Fruit fly (Drosophila melanogaster) whole organism, embryonic: ENCODE measurements around the gene CG14402.

Experiments used
- Adf1 ChIP-seq: fragments of 200-800 bp; sonication (Bioruptor generic); IDR thresholded peaks from 2 replicates; pipeline ENCODE4 v1.3.6; 2022; ENCODE audit warnings: missing biosample characterization, missing genetic modification characterization
- Bdp1 ChIP-seq: fragments of 200-800 bp; sonication (Bioruptor generic); optimal IDR thresholded peaks from 3 replicates; lab custom pipeline; 2016; ENCODE audit warnings: missing biosample characterization, missing genetic modification characterization
- CG10209 ChIP-seq: fragments of 200-800 bp; sonication (Bioruptor generic); optimal IDR thresholded peaks from 3 replicates; lab custom pipeline; 2017; ENCODE audit warnings: missing biosample characterization, mild to moderate bottlenecking, missing genetic modification characterization, missing genetic modification reagents
- CG10654 ChIP-seq: fragments of 200-800 bp; sonication (Bioruptor generic); optimal IDR thresholded peaks from 2 replicates; lab custom pipeline; 2016; ENCODE audit warnings: missing biosample characterization, missing genetic modification characterization
- CG12155 ChIP-seq: fragments of 200-800 bp; sonication (Bioruptor generic); optimal IDR thresholded peaks from 3 replicates; lab custom pipeline; 2016; ENCODE audit warnings: missing biosample characterization, missing genetic modification characterization
- CG13296 ChIP-seq: fragments of 200-800 bp; sonication (Bioruptor generic); optimal IDR thresholded peaks from 3 replicates; lab custom pipeline; 2018; ENCODE audit warnings: missing biosample characterization, mild to moderate bottlenecking, missing genetic modification characterization
- CG14441 ChIP-seq: fragments of 200-800 bp; sonication (Bioruptor generic); IDR thresholded peaks from 2 replicates; pipeline ENCODE4 v1.3.6; 2022; ENCODE audit warnings: missing biosample characterization, missing genetic modification characterization
- CG15479 ChIP-seq: fragments of 200-800 bp; sonication (Bioruptor generic); optimal IDR thresholded peaks from 3 replicates; lab custom pipeline; 2019; ENCODE audit warnings: missing biosample characterization, mild to moderate bottlenecking, missing genetic modification characterization, moderate library complexity
- CG15601 ChIP-seq: fragments of 200-800 bp; sonication (Bioruptor generic); optimal IDR thresholded peaks from 3 replicates; lab custom pipeline; 2019; ENCODE audit warnings: missing biosample characterization, mild to moderate bottlenecking, missing genetic modification characterization, moderate library complexity
- CG1792 ChIP-seq: fragments of 200-800 bp; sonication (Bioruptor generic); optimal IDR thresholded peaks from 2 replicates; lab custom pipeline; 2016; ENCODE audit warnings: missing biosample characterization, missing genetic modification characterization
- CG3726 ChIP-seq: fragments of 200-800 bp; sonication (Bioruptor generic); IDR thresholded peaks from 3 replicates; pipeline ENCODE4, ENCODE4 v1.3.6; 2022; ENCODE audit warnings: missing biosample characterization, missing genetic modification characterization
- CG6272 ChIP-seq: fragments of 200-800 bp; sonication (Bioruptor generic); IDR thresholded peaks from 2 replicates; pipeline ENCODE4 v1.3.6; 2022; ENCODE audit warnings: missing biosample characterization, missing genetic modification characterization
- CG6765 ChIP-seq: fragments of 200-800 bp; sonication (Bioruptor generic); optimal IDR thresholded peaks from 3 replicates; lab custom pipeline; 2017; ENCODE audit warnings: missing biosample characterization, mild to moderate bottlenecking, missing genetic modification characterization
- CG7745 ChIP-seq: fragments of 200-800 bp; sonication (Bioruptor generic); optimal IDR thresholded peaks from 2 replicates; lab custom pipeline; 2018; ENCODE audit warnings: missing biosample characterization, mild to moderate bottlenecking, missing genetic modification characterization, moderate library complexity
- CG7928 ChIP-seq: fragments of 200-800 bp; sonication (Bioruptor generic); optimal IDR thresholded peaks from 2 replicates; lab custom pipeline; 2017; ENCODE audit warnings: missing biosample characterization, mild to moderate bottlenecking, missing genetic modification characterization
- CG8359 ChIP-seq: fragments of 200-800 bp; sonication (Bioruptor generic); optimal IDR thresholded peaks from 2 replicates; lab custom pipeline; 2017; ENCODE audit warnings: missing biosample characterization, mild to moderate bottlenecking, missing genetic modification characterization, borderline replicate concordance
- CG8765 ChIP-seq: fragments of 200-800 bp; sonication (Bioruptor generic); IDR thresholded peaks from 2 replicates; pipeline ENCODE4 v1.3.6; 2022; ENCODE audit warnings: missing biosample characterization, missing genetic modification characterization
- CG8924 ChIP-seq: fragments of 200-800 bp; optimal IDR thresholded peaks from 3 replicates; lab custom pipeline; 2019; ENCODE audit warnings: missing biosample characterization, mild to moderate bottlenecking, missing genetic modification characterization, moderate library complexity
- CG9215 ChIP-seq: fragments of 200-800 bp; sonication (Bioruptor generic); IDR thresholded peaks from 2 replicates; pipeline ENCODE4 v1.3.6; 2022; ENCODE audit warnings: missing biosample characterization, missing genetic modification characterization
- Dbx ChIP-seq: fragments of 200-800 bp; sonication (Bioruptor generic); IDR thresholded peaks from 3 replicates; pipeline ENCODE4 v1.3.6; 2022; ENCODE audit warnings: missing biosample characterization, missing genetic modification characterization
- Dp ChIP-seq: fragments of 200-800 bp; sonication (Bioruptor generic); optimal IDR thresholded peaks from 2 replicates; lab custom pipeline; 2018; ENCODE audit warnings: missing biosample characterization, mild to moderate bottlenecking, missing genetic modification characterization, moderate library complexity
- Fer3 ChIP-seq: fragments of 200-800 bp; sonication (Bioruptor generic); optimal IDR thresholded peaks from 2 replicates; lab custom pipeline; 2018; ENCODE audit warnings: missing biosample characterization, mild to moderate bottlenecking, missing genetic modification characterization, moderate library complexity
- Kr ChIP-seq: fragments of 200-800 bp; sonication (Bioruptor generic); optimal IDR thresholded peaks from 2 replicates; lab custom pipeline; 2017; ENCODE audit warnings: missing biosample characterization, mild to moderate bottlenecking, missing genetic modification characterization
- Med ChIP-seq: fragments of 200-800 bp; sonication (Bioruptor generic); peaks from one replicate; lab custom pipeline; 2016; ENCODE audit warnings: missing biosample characterization, missing genetic modification characterization, mild to moderate bottlenecking, inconsistent platforms, moderate library complexity
- Myb ChIP-seq: fragments of 200-800 bp; sonication (Bioruptor generic); optimal IDR thresholded peaks from 2 replicates; lab custom pipeline; 2016; ENCODE audit warnings: missing biosample characterization, missing genetic modification characterization
- NC2β ChIP-seq: fragments of 200-800 bp; sonication (Bioruptor generic); optimal IDR thresholded peaks from 2 replicates; lab custom pipeline; 2016; ENCODE audit warnings: missing biosample characterization, missing genetic modification characterization
- Neu2 ChIP-seq: fragments of 200-800 bp; sonication (Bioruptor generic); optimal IDR thresholded peaks from 3 replicates; lab custom pipeline; 2016; ENCODE audit warnings: missing biosample characterization, missing genetic modification characterization, borderline replicate concordance
- Pdp1 ChIP-seq, 2 experiments: fragments of 200-800 bp; sonication (Bioruptor generic); optimal IDR thresholded peaks; 3 replicates each; lab custom pipeline; 2016; ENCODE audit warnings: missing biosample characterization in 2 of 2, missing genetic modification characterization in 2 of 2, mild to moderate bottlenecking in 1 of 2, moderate library complexity in 1 of 2
- Ptx1 ChIP-seq: fragments of 200-800 bp; sonication (Bioruptor generic); IDR thresholded peaks from 2 replicates; pipeline ENCODE4 v1.3.6; 2022; ENCODE audit warnings: missing biosample characterization, missing genetic modification characterization
- Scr ChIP-seq: fragments of 200-800 bp; sonication (Bioruptor generic); IDR thresholded peaks from 2 replicates; pipeline ENCODE4 v1.3.6; 2022; ENCODE audit warnings: missing biosample characterization, missing genetic modification characterization; ENCODE audit not compliant: partially characterized antibody
- Side ChIP-seq: fragments of 200-800 bp; sonication (Bioruptor generic); optimal IDR thresholded peaks from 2 replicates; lab custom pipeline; 2016; ENCODE audit warnings: missing biosample characterization, missing genetic modification characterization
- Sry-β ChIP-seq: fragments of 200-800 bp; sonication (Bioruptor generic); optimal IDR thresholded peaks from 2 replicates; lab custom pipeline; 2018; ENCODE audit warnings: missing biosample characterization, mild to moderate bottlenecking, missing genetic modification characterization, moderate library complexity
- ab ChIP-seq: fragments of 200-800 bp; sonication (Bioruptor generic); optimal IDR thresholded peaks from 2 replicates; lab custom pipeline; 2016; ENCODE audit warnings: missing biosample characterization, missing genetic modification characterization
- bbx ChIP-seq: fragments of 200-800 bp; sonication (Bioruptor generic); IDR thresholded peaks from 2 replicates; pipeline ENCODE4 v1.3.6; 2022; ENCODE audit warnings: missing biosample characterization, missing genetic modification characterization; ENCODE audit not compliant: partially characterized antibody
- cad ChIP-seq: fragments of >200 bp; optimal IDR thresholded peaks from 2 replicates; lab custom pipeline; 2017; ENCODE audit warnings: missing biosample characterization, missing genetic modification characterization
- dmrt11E ChIP-seq: fragments of 200-800 bp; sonication (Bioruptor generic); optimal IDR thresholded peaks from 3 replicates; lab custom pipeline; 2018; ENCODE audit warnings: missing biosample characterization, mild to moderate bottlenecking, missing genetic modification characterization, moderate library complexity
- esg ChIP-seq: fragments of 200-800 bp; sonication (Bioruptor generic); conservative IDR thresholded peaks from 2 replicates; pipeline ENCODE4 v1.3.6; 2022; ENCODE audit warnings: missing biosample characterization, missing genetic modification characterization
- exex ChIP-seq: fragments of 200-800 bp; sonication (Bioruptor generic); optimal IDR thresholded peaks from 4 replicates; lab custom pipeline; 2018; ENCODE audit warnings: missing biosample characterization, mild to moderate bottlenecking, missing genetic modification characterization, moderate library complexity
- gce ChIP-seq: fragments of 200-800 bp; sonication (Bioruptor generic); IDR thresholded peaks from 3 replicates; pipeline ENCODE4 v1.3.6; 2022; ENCODE audit warnings: missing biosample characterization, missing genetic modification characterization
- gem ChIP-seq: fragments of 200-800 bp; sonication (Bioruptor generic); optimal IDR thresholded peaks from 2 replicates; lab custom pipeline; 2019; ENCODE audit warnings: missing biosample characterization, mild to moderate bottlenecking, missing genetic modification characterization, moderate library complexity
- ind ChIP-seq: fragments of 200-800 bp; sonication (Bioruptor generic); optimal IDR thresholded peaks from 3 replicates; lab custom pipeline; 2016; ENCODE audit warnings: missing biosample characterization, missing genetic modification characterization
- nerfin-1 ChIP-seq: fragments of 200-800 bp; sonication (Bioruptor generic); optimal IDR thresholded peaks from 3 replicates; lab custom pipeline; 2019; ENCODE audit warnings: missing biosample characterization, mild to moderate bottlenecking, missing genetic modification characterization, moderate library complexity
- oc ChIP-seq: fragments of 200-800 bp; sonication (Bioruptor generic); optimal IDR thresholded peaks from 2 replicates; lab custom pipeline; 2018; ENCODE audit warnings: missing biosample characterization, mild to moderate bottlenecking, missing genetic modification characterization, moderate library complexity
- p53 ChIP-seq: fragments of 200-800 bp; sonication (Bioruptor generic); optimal IDR thresholded peaks from 2 replicates; lab custom pipeline; 2016; ENCODE audit warnings: missing biosample characterization, missing genetic modification characterization
- pho ChIP-seq: fragments of 200-800 bp; sonication (Bioruptor generic); optimal IDR thresholded peaks from 2 replicates; lab custom pipeline; 2016; ENCODE audit warnings: missing biosample characterization, missing genetic modification characterization
- sna ChIP-seq: fragments of 200-800 bp; sonication (Bioruptor generic); IDR thresholded peaks from 2 replicates; pipeline ENCODE4 v1.3.6; 2022; ENCODE audit warnings: missing biosample characterization, missing genetic modification characterization; ENCODE audit not compliant: partially characterized antibody
- trem ChIP-seq: fragments of 200-800 bp; optimal IDR thresholded peaks from 3 replicates; lab custom pipeline; 2019; ENCODE audit warnings: missing biosample characterization, mild to moderate bottlenecking, missing genetic modification characterization, moderate library complexity

CG14402 gene

DNA sequence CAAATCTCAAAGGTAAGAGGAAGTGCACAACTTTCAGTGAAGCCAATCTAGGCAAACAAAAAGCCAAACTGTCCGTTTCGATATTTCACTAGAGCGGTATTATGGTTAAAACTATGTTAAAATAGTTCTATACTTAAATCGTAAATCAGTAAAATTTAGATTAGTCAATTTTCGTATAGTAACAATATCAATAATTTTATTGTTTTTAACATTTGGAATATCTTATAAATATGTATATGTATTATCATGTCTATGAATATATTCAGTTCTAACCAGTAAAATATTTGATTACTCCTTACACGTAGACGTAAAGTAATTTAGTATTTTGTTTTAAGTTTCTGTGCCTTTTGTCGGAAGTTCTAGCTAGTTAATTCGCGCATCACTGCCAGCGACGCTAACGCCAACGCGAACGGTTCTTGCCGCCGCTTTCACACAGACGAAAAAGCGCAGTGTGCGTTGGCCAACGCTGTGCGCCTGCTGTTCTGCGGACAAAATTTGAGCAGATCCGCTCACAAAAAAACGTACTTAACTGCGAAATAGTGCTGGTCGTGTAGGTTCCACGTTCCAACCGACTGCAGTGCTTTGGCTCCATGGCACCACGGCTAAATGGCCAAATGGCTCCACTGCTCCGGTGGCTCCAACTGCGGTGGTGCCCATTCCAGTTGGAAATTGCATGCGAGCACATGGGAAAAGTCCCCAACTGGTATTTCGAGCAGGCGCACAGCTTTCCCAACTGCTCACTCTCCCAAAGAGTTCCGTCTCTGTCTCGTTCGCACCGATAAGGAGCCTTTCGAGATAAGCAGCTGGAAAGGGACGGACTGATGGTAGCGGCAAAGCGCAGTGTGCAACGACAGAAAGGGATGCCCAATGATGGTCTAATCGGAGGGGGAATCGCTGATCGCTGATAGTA is 25.6 kb upstream of the CG14402 start (continued):
- TF ChIP-seq CG13296 (GFP tag; lab: Kevin White, UChicago) (no peak), Ptx1 (GFP tag; lab: Robert Waterston, UW) (no peak), gem (tag; lab: Kevin White, UChicago) (peak; percentile 63), ind (GFP tag; lab: Kevin White, UChicago) (no peak), Scr (peak; percentile 48), Pdp1 (GFP tag; optimal IDR thresholded peaks at IDR 0.05; lab: Kevin White, UChicago) (peak in 1 of 2 experiments; percentile 51), CG7928 (GFP tag; lab: Kevin White, UChicago) (no peak), CG14441 (GFP tag; lab: Robert Waterston, UW) (0 out of 2 replicates have a peak, but pooled peaks have one; percentile 16), Fer3 (tag; lab: Kevin White, UChicago) (no peak), CG6272 (GFP tag; lab: Robert Waterston, UW) (no peak), Adf1 (GFP tag; lab: Robert Waterston, UW) (peak; percentile 61), Side (no peak), Dp (no peak), CG6765 (peak; percentile 19), NC2β (GFP tag; lab: Kevin White, UChicago) (no peak), Sry-β (GFP tag; lab: Kevin White, UChicago) (peak; percentile 96), CG10209 (GFP tag; lab: Kevin White, UChicago) (no peak), CG10654 (GFP tag; lab: Kevin White, UChicago) (no peak), CG8765 (no peak), CG7745 (peak; percentile 3), Bdp1 (GFP tag; lab: Kevin White, UChicago) (no peak), Kr (GFP tag; lab: Kevin White, UChicago) (no peak), bbx (GFP tag; lab: Robert Waterston, UW) (peak; percentile 80), CG1792 (no peak), pho (GFP tag; lab: Kevin White, UChicago) (peak; percentile 39), Neu2 (no peak), CG3726 (no peak), CG15601 (tag; lab: Kevin White, UChicago) (no peak), ab (no peak), cad (GFP tag; lab: Kevin White, UChicago) (no peak), trem (no peak), Med (GFP tag; lab: Kevin White, UChicago) (peak; percentile 83), Myb (GFP tag; lab: Kevin White, UChicago) (no peak), dmrt11E (peak; percentile 13), CG8924 (tag; lab: Kevin White, UChicago) (no peak), gce (peak; percentile 59; the same call in 1 of the 3 replicates), esg (no peak), CG8359 (GFP tag; lab: Kevin White, UChicago) (no peak), oc (peak; percentile 54), nerfin-1 (no peak), p53 (GFP tag; lab: Kevin White, UChicago) (no peak), CG15479 (GFP tag; lab: Kevin White, UChicago) (peak; percentile 57), exex (tag; lab: Kevin White, UChicago) (peak; percentile 54), Dbx (GFP tag; lab: Robert Waterston, UW) (peak; percentile 44; the same call in 1 of the 3 replicates), CG12155 (GFP tag; lab: Kevin White, UChicago) (no peak), sna (GFP tag; lab: Robert Waterston, UW) (peak; percentile 72), CG9215 (GFP tag; lab: Robert Waterston, UW) (peak; percentile 42; the same call in 1 of the 2 replicates)
